Fruit fly (Drosophila melanogaster): ENCODE data around the gene RpS15Aa.

dm6 chrX:13334434-13335146, 2.9 kb downstream of the RpS15Aa start:
- TF ChIP-seq h (optimal IDR thresholded peaks at IDR 0.05) (no peak), ttk (optimal IDR thresholded peaks at IDR 0.05) (no peak)

Data from Kc167 (cell line).